Worm (Caenorhabditis elegans) whole organism, L4 larva: Measurements from ENCODE around the gene C02F5.2.

ENCODE experiments used
- F10B5.3 ChIP-seq: sonication (generic microtip); optimal IDR thresholded peaks from 2 replicates; lab custom pipeline; 2016; ENCODE audit warnings: mild to moderate bottlenecking, missing genetic modification characterization, missing compliant biosample characterization
- ZK546.5 ChIP-seq, 2 experiments: sonication (generic microtip); optimal IDR thresholded peaks; 2 replicates each; lab custom pipeline; 2017; ENCODE audit warnings: missing biosample characterization in 2 of 2, missing genetic modification characterization in 2 of 2
- ceh-28 ChIP-seq: fragments of 150-350 bp; optimal IDR thresholded peaks from 2 replicates; lab custom pipeline; 2014; ENCODE audit warnings: missing biosample characterization, missing genetic modification reagents, missing genetic modification characterization
- ces-1 ChIP-seq: fragments of 150-350 bp; sonication (generic microtip); optimal IDR thresholded peaks from 4 replicates; lab custom pipeline; 2014; ENCODE audit warnings: missing biosample characterization, missing genetic modification reagents, missing genetic modification characterization
- dmd-8 ChIP-seq: fragments of 200-800 bp; sonication (Bioruptor generic); IDR thresholded peaks from 2 replicates; pipeline ENCODE4 v1.3.6; 2022; ENCODE audit warnings: missing genetic modification characterization, missing compliant biosample characterization
- dpl-1 ChIP-seq: fragments of 150-350 bp; optimal IDR thresholded peaks from 2 replicates; lab custom pipeline; 2014; ENCODE audit warnings: missing biosample characterization, missing genetic modification reagents, missing genetic modification characterization
- egl-27 ChIP-seq: sonication (generic microtip); optimal IDR thresholded peaks from 3 replicates; lab custom pipeline; 2017; ENCODE audit warnings: missing biosample characterization, missing genetic modification reagents, missing genetic modification characterization
- hlh-30 ChIP-seq: sonication (generic microtip); optimal IDR thresholded peaks from 2 replicates; lab custom pipeline; 2017; ENCODE audit warnings: antibody characterized with exemption, mild to moderate bottlenecking, missing genetic modification characterization, missing compliant biosample characterization; ENCODE audit not compliant: insufficient read depth
- lin-13 ChIP-seq: fragments of 150-350 bp; optimal IDR thresholded peaks from 2 replicates; lab custom pipeline; 2014; ENCODE audit warnings: missing biosample characterization, missing genetic modification reagents, missing genetic modification characterization
- lin-29 ChIP-seq: fragments of 200-800 bp; sonication (Bioruptor generic); IDR thresholded peaks from 2 replicates; pipeline ENCODE4 v1.3.6; 2022; ENCODE audit warnings: missing genetic modification reagents, missing genetic modification characterization, missing compliant biosample characterization
- nhr-28 ChIP-seq: fragments of 150-350 bp; optimal IDR thresholded peaks from 2 replicates; lab custom pipeline; 2014; ENCODE audit warnings: missing biosample characterization, missing genetic modification characterization
- unc-62 ChIP-seq, 3 experiments: fragments of 150-350 bp in 1 of 3; sonication (generic microtip); optimal IDR thresholded peaks in 2 of 3; peaks in 1 of 3; 1 replicate in 1 of 3; 2 replicates in 2 of 3; lab custom pipeline; 2014 to 2017; ENCODE audit warnings: missing biosample characterization in 3 of 3, missing genetic modification characterization in 3 of 3, missing genetic modification reagents in 3 of 3, missing genotype in 1 of 3
- zfp-3 ChIP-seq: fragments of 200-800 bp; sonication (Bioruptor generic); conservative IDR thresholded peaks from 2 replicates; pipeline ENCODE4 v1.3.6; 2022; ENCODE audit warnings: missing genetic modification reagents, missing genetic modification characterization, missing compliant biosample characterization
- ztf-11 ChIP-seq: fragments of 150-350 bp; optimal IDR thresholded peaks from 2 replicates; lab custom pipeline; 2014; ENCODE audit warnings: missing biosample characterization, missing genetic modification characterization

ce11 chrIII:8245591-8245990 is 3.8 kb upstream of the C02F5.2 start, which contains the start of gene C02F5.3:
- no peak for TF ChIP-seq ceh-28
- TF ChIP-seq ZK546.5 (tag; optimal IDR thresholded peaks at IDR 0.05; lab: Kevin White, UChicago): no peak
- no peak for TF ChIP-seq hlh-30 (tag; lab: Kevin White, UChicago)
- TF ChIP-seq unc-62 (GFP tag; optimal IDR thresholded peaks at IDR 0.05 in 1 of 2; lab: Kevin White, UChicago): no peak
- no peak for TF ChIP-seq unc-62 (tag; optimal IDR thresholded peaks at IDR 0.05; lab: Kevin White, UChicago)
- TF ChIP-seq nhr-28: no peak
- TF ChIP-seq lin-29 (GFP tag; lab: Robert Waterston, UW): no peak
- TF ChIP-seq lin-13 (GFP tag; lab: Kevin White, UChicago): no peak
- TF ChIP-seq ces-1: no peak
- TF ChIP-seq dpl-1 (GFP tag; lab: Kevin White, UChicago): no peak
- no peak for TF ChIP-seq F10B5.3
- no peak for TF ChIP-seq dmd-8 (GFP tag; lab: Robert Waterston, UW)
- no peak for TF ChIP-seq ztf-11 (tag; lab: Kevin White, UChicago)
- TF ChIP-seq zfp-3 (GFP tag; lab: Robert Waterston, UW): no peak
- no peak for TF ChIP-seq egl-27 (tag; lab: Kevin White, UChicago)
